Fruit fly (Drosophila melanogaster) whole organism, prepupa: Measurements from ENCODE around the gene CG32425.

ENCODE experiments used
- Blimp-1 ChIP-seq: fragments of 200-800 bp; sonication (Bioruptor generic); optimal IDR thresholded peaks from 3 replicates; lab custom pipeline; 2017; ENCODE audit warnings: missing biosample characterization, missing genetic modification characterization, mild to moderate bottlenecking, moderate library complexity, missing genetic modification reagents
- CG10631 ChIP-seq: fragments of 200-800 bp; sonication (Bioruptor generic); optimal IDR thresholded peaks from 2 replicates; lab custom pipeline; 2016; ENCODE audit warnings: missing biosample characterization, missing genetic modification characterization
- CG10669 ChIP-seq: fragments of 200-800 bp; sonication (Bioruptor generic); optimal IDR thresholded peaks from 3 replicates; lab custom pipeline; 2018; ENCODE audit warnings: missing biosample characterization, mild to moderate bottlenecking, missing genetic modification characterization, moderate library complexity
- CG11294 ChIP-seq: fragments of 200-800 bp; sonication (Bioruptor generic); IDR thresholded peaks from 2 replicates; pipeline ENCODE4 v1.3.6; 2022; ENCODE audit warnings: missing biosample characterization, missing genetic modification characterization
- CG11762 ChIP-seq: fragments of 200-800 bp; sonication (Bioruptor generic); optimal IDR thresholded peaks from 3 replicates; lab custom pipeline; 2016; ENCODE audit warnings: missing biosample characterization, missing genetic modification characterization; ENCODE audit not compliant: insufficient read depth
- CG15336 ChIP-seq: fragments of 200-800 bp; sonication (Bioruptor generic); IDR thresholded peaks from 2 replicates; pipeline ENCODE4 v1.3.6; 2022; ENCODE audit warnings: missing biosample characterization, missing genetic modification characterization
- CG1621 ChIP-seq: fragments of 200-800 bp; sonication (Bioruptor generic); optimal IDR thresholded peaks from 3 replicates; lab custom pipeline; 2018; ENCODE audit warnings: missing biosample characterization, mild to moderate bottlenecking, missing genetic modification characterization
- CG31627 ChIP-seq: fragments of 200-800 bp; sonication (Bioruptor generic); optimal IDR thresholded peaks from 3 replicates; lab custom pipeline; 2016; ENCODE audit warnings: missing biosample characterization, missing genetic modification characterization
- CG32006 ChIP-seq: fragments of 200-800 bp; sonication (Bioruptor generic); optimal IDR thresholded peaks from 3 replicates; lab custom pipeline; 2017; ENCODE audit warnings: missing biosample characterization, mild to moderate bottlenecking, missing genetic modification characterization
- CG34406 ChIP-seq: fragments of 200-800 bp; sonication (Bioruptor generic); optimal IDR thresholded peaks from 3 replicates; lab custom pipeline; 2016; ENCODE audit warnings: missing biosample characterization, missing genetic modification characterization
- CG3919 ChIP-seq: fragments of 200-800 bp; sonication (Bioruptor generic); optimal IDR thresholded peaks from 3 replicates; lab custom pipeline; 2016; ENCODE audit warnings: missing biosample characterization, missing genetic modification characterization
- CG6163 ChIP-seq: fragments of 200-800 bp; sonication (Bioruptor generic); IDR thresholded peaks from 3 replicates; pipeline ENCODE4 v1.3.6; 2022; ENCODE audit warnings: missing biosample characterization, missing genetic modification characterization
- CG6276 ChIP-seq: fragments of 200-800 bp; sonication (Bioruptor generic); optimal IDR thresholded peaks from 2 replicates; lab custom pipeline; 2017; ENCODE audit warnings: missing biosample characterization, mild to moderate bottlenecking, missing genetic modification characterization
- CG6808 ChIP-seq: fragments of 200-800 bp; sonication (Bioruptor generic); optimal IDR thresholded peaks from 3 replicates; lab custom pipeline; 2017; ENCODE audit warnings: missing biosample characterization, missing genetic modification characterization, mild to moderate bottlenecking, moderate library complexity, missing genetic modification reagents
- CG6854 ChIP-seq: fragments of 200-800 bp; sonication (Bioruptor generic); optimal IDR thresholded peaks from 2 replicates; lab custom pipeline; 2017; ENCODE audit warnings: missing biosample characterization, mild to moderate bottlenecking, missing genetic modification characterization
- CG7368 ChIP-seq: fragments of 200-800 bp; sonication (Bioruptor generic); optimal IDR thresholded peaks from 3 replicates; lab custom pipeline; 2016; ENCODE audit warnings: missing biosample characterization, missing genetic modification characterization
- CG8119 ChIP-seq: fragments of 200-800 bp; sonication (Bioruptor generic); IDR thresholded peaks from 3 replicates; pipeline ENCODE4 v1.3.6; 2022; ENCODE audit warnings: missing biosample characterization, missing genetic modification characterization
- CG8632 ChIP-seq: fragments of 200-800 bp; sonication (Bioruptor generic); optimal IDR thresholded peaks from 3 replicates; lab custom pipeline; 2016; ENCODE audit warnings: missing biosample characterization, missing genetic modification characterization
- CG9139 ChIP-seq: fragments of 200-800 bp; sonication (Bioruptor generic); optimal IDR thresholded peaks from 3 replicates; lab custom pipeline; 2017; ENCODE audit warnings: missing biosample characterization, mild to moderate bottlenecking, missing genetic modification characterization
- Eip75B ChIP-seq: fragments of 200-800 bp; sonication (Bioruptor generic); optimal IDR thresholded peaks from 3 replicates; lab custom pipeline; 2016; ENCODE audit warnings: missing biosample characterization, missing genetic modification characterization
- Eip78C ChIP-seq: fragments of 200-800 bp; sonication (Bioruptor generic); peaks from one replicate; lab custom pipeline; 2016; ENCODE audit warnings: missing biosample characterization, missing genetic modification characterization
- Eip93F ChIP-seq: fragments of 200-800 bp; sonication (Bioruptor generic); optimal IDR thresholded peaks from 2 replicates; lab custom pipeline; 2016; ENCODE audit warnings: missing biosample characterization, mild to moderate bottlenecking, missing genetic modification characterization
- Ets21C ChIP-seq: fragments of 200-800 bp; sonication (Bioruptor generic); optimal IDR thresholded peaks from 3 replicates; lab custom pipeline; 2016; ENCODE audit warnings: missing biosample characterization, missing genetic modification characterization
- Ets96B ChIP-seq: fragments of 200-800 bp; optimal IDR thresholded peaks from 2 replicates; lab custom pipeline; 2019; ENCODE audit warnings: missing biosample characterization, mild to moderate bottlenecking, missing genetic modification characterization, moderate library complexity
- Hr39 ChIP-seq: fragments of 200-800 bp; sonication (Bioruptor generic); optimal IDR thresholded peaks from 2 replicates; lab custom pipeline; 2016; ENCODE audit warnings: missing biosample characterization, missing genetic modification characterization
- Hr4 ChIP-seq: fragments of 200-800 bp; sonication (Bioruptor generic); optimal IDR thresholded peaks from 3 replicates; lab custom pipeline; 2016; ENCODE audit warnings: missing biosample characterization, missing genetic modification characterization
- Lpt ChIP-seq: fragments of 200-800 bp; sonication (Bioruptor generic); optimal IDR thresholded peaks from 3 replicates; lab custom pipeline; 2016; ENCODE audit warnings: missing biosample characterization, missing genetic modification characterization
- Met ChIP-seq: fragments of 200-800 bp; sonication (Bioruptor generic); optimal IDR thresholded peaks from 3 replicates; lab custom pipeline; 2016; ENCODE audit warnings: missing biosample characterization, missing genetic modification characterization
- OdsH ChIP-seq: fragments of 200-800 bp; sonication (Bioruptor generic); optimal IDR thresholded peaks from 3 replicates; lab custom pipeline; 2016; ENCODE audit warnings: missing biosample characterization, missing genetic modification characterization
- Sox102F ChIP-seq: fragments of 200-800 bp; sonication (Bioruptor generic); optimal IDR thresholded peaks from 2 replicates; lab custom pipeline; 2016; ENCODE audit warnings: missing biosample characterization, mild to moderate bottlenecking, missing genetic modification characterization
- Sox14 ChIP-seq: fragments of 200-800 bp; sonication (Bioruptor generic); optimal IDR thresholded peaks from 3 replicates; lab custom pipeline; 2016; ENCODE audit warnings: missing biosample characterization, missing genetic modification characterization
- Sox15 ChIP-seq: fragments of 200-800 bp; sonication (Bioruptor generic); optimal IDR thresholded peaks from 3 replicates; lab custom pipeline; 2016; ENCODE audit warnings: missing biosample characterization, missing genetic modification characterization
- achi ChIP-seq: fragments of 200-800 bp; sonication (Bioruptor generic); optimal IDR thresholded peaks from 3 replicates; lab custom pipeline; 2016; ENCODE audit warnings: missing biosample characterization, missing genetic modification characterization
- acj6 ChIP-seq: fragments of 200-800 bp; sonication (Bioruptor generic); optimal IDR thresholded peaks from 3 replicates; lab custom pipeline; 2016; ENCODE audit warnings: missing biosample characterization, missing genetic modification characterization
- cyc ChIP-seq: fragments of 200-800 bp; sonication (Bioruptor generic); optimal IDR thresholded peaks from 3 replicates; lab custom pipeline; 2016; ENCODE audit warnings: missing biosample characterization, missing genetic modification characterization
- esn ChIP-seq: fragments of 200-800 bp; sonication (Bioruptor generic); optimal IDR thresholded peaks from 2 replicates; lab custom pipeline; 2016; ENCODE audit warnings: missing biosample characterization, mild to moderate bottlenecking, missing genetic modification characterization, moderate library complexity
- fkh ChIP-seq: fragments of 200-800 bp; sonication (Bioruptor generic); optimal IDR thresholded peaks from 3 replicates; lab custom pipeline; 2017; ENCODE audit warnings: missing biosample characterization, mild to moderate bottlenecking, missing genetic modification characterization, moderate library complexity
- lz ChIP-seq: fragments of 200-800 bp; sonication (Bioruptor generic); optimal IDR thresholded peaks from 3 replicates; lab custom pipeline; 2016; ENCODE audit warnings: missing biosample characterization, missing genetic modification characterization
- net ChIP-seq: fragments of 200-800 bp; sonication (Bioruptor generic); optimal IDR thresholded peaks from 3 replicates; lab custom pipeline; 2016; ENCODE audit warnings: missing biosample characterization, missing genetic modification characterization
- salr ChIP-seq, 2 experiments: fragments of 200-800 bp; sonication (Bioruptor generic); optimal IDR thresholded peaks; 3 replicates each; lab custom pipeline; 2016 to 2018; ENCODE audit warnings: missing biosample characterization in 2 of 2, missing genetic modification characterization in 2 of 2, mild to moderate bottlenecking in 1 of 2
- spab ChIP-seq: fragments of 200-800 bp; sonication (Bioruptor generic); optimal IDR thresholded peaks from 2 replicates; lab custom pipeline; 2017; ENCODE audit warnings: missing biosample characterization, mild to moderate bottlenecking, missing genetic modification characterization, missing genetic modification reagents
- svp ChIP-seq: fragments of 200-800 bp; sonication (Bioruptor generic); peaks from one replicate; lab custom pipeline; 2016; ENCODE audit warnings: missing biosample characterization, missing genetic modification characterization
- topi ChIP-seq: fragments of 200-800 bp; sonication (Bioruptor generic); optimal IDR thresholded peaks from 3 replicates; lab custom pipeline; 2016; ENCODE audit warnings: missing biosample characterization, missing genetic modification characterization
- vri ChIP-seq: fragments of 200-800 bp; sonication (Bioruptor generic); optimal IDR thresholded peaks from 3 replicates; lab custom pipeline; 2016; ENCODE audit warnings: missing biosample characterization, mild to moderate bottlenecking, missing genetic modification characterization

Gene CG32425

DNA sequence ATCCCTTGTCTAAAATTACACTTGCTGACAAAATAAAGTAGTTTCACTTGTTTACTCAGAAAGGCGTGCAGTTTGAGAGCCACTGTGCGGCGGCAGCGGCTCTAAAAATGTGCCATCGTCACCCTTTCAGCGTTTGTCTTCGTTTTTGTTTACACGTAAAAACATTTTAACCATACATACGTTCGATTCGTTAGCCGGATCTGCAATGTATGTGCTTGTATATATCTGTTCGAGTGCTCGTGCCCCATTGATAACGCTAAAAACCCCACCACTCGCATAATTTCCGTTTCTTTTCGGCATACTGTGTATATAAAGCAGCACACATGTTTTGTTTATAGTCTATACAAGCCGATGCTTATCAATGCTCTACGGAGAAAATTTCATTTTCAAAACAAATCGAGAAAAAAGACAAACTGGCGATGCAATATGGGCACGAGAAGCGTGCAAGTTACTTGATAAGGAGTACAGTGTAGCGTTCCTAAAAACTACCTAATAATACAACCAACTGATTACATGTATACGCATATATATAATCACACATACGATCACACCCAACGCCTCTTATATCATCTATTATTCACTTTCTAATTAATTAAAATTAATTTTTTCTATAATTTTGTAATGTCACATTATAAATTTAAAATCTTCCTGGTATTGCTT lies 19.5 kb downstream of the CG32425 start (continued):
- TF ChIP-seq net (no peak), Met (peak; percentile 2), CG15336 (GFP tag; lab: Robert Waterston, UW) (peak; percentile 41; the same call in 1 of the 2 replicates), CG31627 (GFP tag; lab: Kevin White, UChicago) (peak; percentile 18), Ets96B (tag; lab: Kevin White, UChicago) (peak; percentile 57), spab (GFP tag; lab: Kevin White, UChicago) (no peak), Hr39 (GFP tag; lab: Kevin White, UChicago) (no peak), Lpt (no peak), fkh (GFP tag; lab: Kevin White, UChicago) (peak; percentile 97), CG7368 (GFP tag; lab: Kevin White, UChicago) (no peak), CG10631 (GFP tag; lab: Kevin White, UChicago) (peak; percentile 35), Sox102F (no peak), Eip75B (GFP tag; lab: Kevin White, UChicago) (no peak), CG11762 (GFP tag; lab: Kevin White, UChicago) (no peak), CG6808 (GFP tag; lab: Kevin White, UChicago) (no peak), CG10669 (GFP tag; lab: Kevin White, UChicago) (peak; percentile 24), CG3919 (GFP tag; lab: Kevin White, UChicago) (no peak), Sox15 (GFP tag; lab: Kevin White, UChicago) (no peak), Eip78C (GFP tag; lab: Kevin White, UChicago) (peak; percentile 75), CG11294 (GFP tag; lab: Robert Waterston, UW) (no peak), Sox14 (GFP tag; lab: Kevin White, UChicago) (no peak), topi (peak; percentile 15), lz (peak; percentile 19), CG32006 (GFP tag; lab: Kevin White, UChicago) (peak; percentile 50), acj6 (peak; percentile 38), CG9139 (no peak), cyc (no peak), CG34406 (peak; percentile 60), vri (peak; percentile 29), CG6276 (GFP tag; lab: Kevin White, UChicago) (peak; percentile 57)

dm6 chr3L:20517179-20517834 lies 20.2 kb downstream of the CG32425 start:
- TF ChIP-seq OdsH (GFP tag; lab: Kevin White, UChicago) (no peak), CG6854 (GFP tag; lab: Kevin White, UChicago) (no peak), Eip78C (GFP tag; lab: Kevin White, UChicago) (no peak), salr (GFP tag; optimal IDR thresholded peaks at IDR 0.05; lab: Kevin White, UChicago) (no peak), Ets21C (GFP tag; lab: Kevin White, UChicago) (no peak), Eip75B (GFP tag; lab: Kevin White, UChicago) (peak; percentile 49), CG11294 (GFP tag; lab: Robert Waterston, UW) (no peak), Eip93F (GFP tag; lab: Kevin White, UChicago) (peak; percentile 72), net (peak; percentile 23), Hr4 (no peak), CG6163 (peak; percentile 60; the same call in 1 of the 3 replicates), Ets96B (tag; lab: Kevin White, UChicago) (no peak), CG6808 (GFP tag; lab: Kevin White, UChicago) (no peak), esn (GFP tag; lab: Kevin White, UChicago) (no peak), Blimp-1 (GFP tag; lab: Kevin White, UChicago) (no peak), achi (GFP tag; lab: Kevin White, UChicago) (no peak), CG7368 (GFP tag; lab: Kevin White, UChicago) (no peak), CG10631 (GFP tag; lab: Kevin White, UChicago) (peak; percentile 33), Hr39 (GFP tag; lab: Kevin White, UChicago) (no peak), CG10669 (GFP tag; lab: Kevin White, UChicago) (no peak), CG11762 (GFP tag; lab: Kevin White, UChicago) (no peak), CG8632 (GFP tag; lab: Kevin White, UChicago) (no peak), vri (peak; percentile 64), CG8119 (GFP tag; lab: Robert Waterston, UW) (0 out of 3 replicates have a peak, but pooled peaks have one; percentile 9), CG1621 (no peak), svp (GFP tag; lab: Kevin White, UChicago) (peak; percentile 94), Sox14 (GFP tag; lab: Kevin White, UChicago) (peak; percentile 93), acj6 (no peak)
